Fruit fly (Drosophila melanogaster): Measurements from ENCODE around the gene MagR.

DNA sequence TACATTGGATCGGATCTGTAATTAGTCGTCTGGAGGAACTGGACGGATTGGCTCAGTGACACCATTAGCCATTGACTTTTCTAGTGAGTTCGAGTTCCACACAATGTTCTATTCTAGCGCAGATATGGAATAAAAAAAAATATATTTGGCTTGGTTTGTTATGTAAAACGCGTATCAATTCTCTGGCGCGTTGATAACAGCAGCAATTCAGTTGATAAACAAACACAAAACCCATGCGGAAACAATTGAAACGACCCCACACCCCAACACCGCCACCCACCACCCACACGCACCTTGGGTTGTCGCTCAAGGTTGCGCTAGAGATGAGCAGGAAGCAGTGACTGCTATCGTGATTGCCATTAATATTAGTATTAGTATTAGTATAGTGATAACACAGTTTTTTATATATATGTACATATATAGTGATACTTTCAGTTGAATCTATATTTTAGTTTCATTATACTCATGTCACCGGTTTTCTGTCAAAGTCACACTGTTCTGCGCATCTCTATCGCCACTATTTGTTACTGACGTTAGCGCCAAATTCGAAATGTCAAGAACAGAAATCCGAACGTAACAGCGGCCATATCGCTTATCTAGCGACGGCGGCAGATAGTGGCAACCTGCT, 36.4 kb upstream of the MagR start:
- TF ChIP-seq CTCF (optimal IDR thresholded peaks at IDR 0.05) (no peak), CG8478 (optimal IDR thresholded peaks at IDR 0.05) (no peak)
